Worm (Caenorhabditis elegans) whole organism, young adult: ENCODE data around the gene piki-1.

Experiments used
- C17E4.6 ChIP-seq: fragments of 200-800 bp; sonication (Bioruptor generic); IDR thresholded peaks from 2 replicates; pipeline ENCODE4 v1.3.6; 2022; ENCODE audit warnings: missing genetic modification reagents, missing genetic modification characterization, missing compliant biosample characterization
- F23B12.7 ChIP-seq: sonication (generic microtip); optimal IDR thresholded peaks from 2 replicates; lab custom pipeline; 2017; ENCODE audit warnings: missing genetic modification characterization, mild to moderate bottlenecking, missing compliant biosample characterization, antibody characterized with exemption, moderate library complexity; ENCODE audit not compliant: insufficient read depth
- F37B4.10 ChIP-seq: fragments of 200-800 bp; sonication (Bioruptor generic); IDR thresholded peaks from 2 replicates; pipeline ENCODE4 v1.3.6; 2022; ENCODE audit warnings: missing genetic modification characterization, missing compliant biosample characterization
- F52B5.7 ChIP-seq: sonication (generic microtip); optimal IDR thresholded peaks from 2 replicates; lab custom pipeline; 2016; ENCODE audit warnings: mild to moderate bottlenecking, missing genetic modification characterization, missing compliant biosample characterization
- F57C9.4 ChIP-seq: sonication (generic microtip); optimal IDR thresholded peaks from 2 replicates; lab custom pipeline; 2017; ENCODE audit warnings: mild to moderate bottlenecking, missing genetic modification characterization, missing compliant biosample characterization
- K12H6.12 ChIP-seq: fragments of 200-800 bp; sonication (Bioruptor generic); optimal IDR thresholded peaks from 2 replicates; lab custom pipeline; 2018; ENCODE audit warnings: mild to moderate bottlenecking, missing genetic modification characterization, missing compliant biosample characterization
- Y56A3A.18 ChIP-seq: fragments of 200-800 bp; sonication (Bioruptor generic); IDR thresholded peaks from 2 replicates; pipeline ENCODE4 v1.3.6; 2022; ENCODE audit warnings: missing genetic modification reagents, missing genetic modification characterization, missing compliant biosample characterization
- Y67H2A.10 ChIP-seq: fragments of 200-800 bp; sonication (Bioruptor generic); conservative IDR thresholded peaks from 2 replicates; pipeline ENCODE4 v1.3.6; 2022; ENCODE audit warnings: missing genetic modification reagents, missing genetic modification characterization, missing compliant biosample characterization
- Y95B8A.8 ChIP-seq: fragments of 200-800 bp; sonication (Bioruptor generic); IDR thresholded peaks from 2 replicates; pipeline ENCODE4 v1.3.6; 2022; ENCODE audit warnings: missing genetic modification reagents, missing genetic modification characterization, missing compliant biosample characterization
- attf-3 ChIP-seq: fragments of 200-800 bp; sonication (Bioruptor generic); conservative IDR thresholded peaks from 2 replicates; pipeline ENCODE4 v1.3.6; 2022; ENCODE audit warnings: missing genetic modification reagents, missing genetic modification characterization, missing compliant biosample characterization
- attf-6 ChIP-seq: fragments of 200-800 bp; sonication (Bioruptor generic); IDR thresholded peaks from 2 replicates; pipeline ENCODE4 v1.3.6; 2022; ENCODE audit warnings: missing genetic modification reagents, missing genetic modification characterization, missing compliant biosample characterization
- bed-2 ChIP-seq: fragments of 200-800 bp; sonication (Bioruptor generic); IDR thresholded peaks from 2 replicates; pipeline ENCODE4 v1.3.6; 2022; ENCODE audit warnings: missing genetic modification reagents, missing genetic modification characterization, missing compliant biosample characterization
- ccch-3 ChIP-seq: fragments of 200-800 bp; sonication (Bioruptor generic); optimal IDR thresholded peaks from 2 replicates; lab custom pipeline; 2018; ENCODE audit warnings: mild to moderate bottlenecking, missing genetic modification characterization, missing compliant biosample characterization
- ceh-100 ChIP-seq: fragments of 200-800 bp; sonication (Bioruptor generic); IDR thresholded peaks from 2 replicates; pipeline ENCODE4 v1.3.6; 2022; ENCODE audit warnings: missing genetic modification reagents, missing genetic modification characterization, missing compliant biosample characterization
- ceh-58 ChIP-seq: fragments of 200-800 bp; sonication (Bioruptor generic); IDR thresholded peaks from 2 replicates; pipeline ENCODE4 v1.3.6; 2022; ENCODE audit warnings: missing genetic modification characterization, missing compliant biosample characterization
- ceh-79 ChIP-seq: sonication (generic microtip); optimal IDR thresholded peaks from 2 replicates; lab custom pipeline; 2017; ENCODE audit warnings: mild to moderate bottlenecking, missing genetic modification characterization, missing compliant biosample characterization
- chd-7 ChIP-seq: sonication (generic microtip); optimal IDR thresholded peaks from 2 replicates; lab custom pipeline; 2016; ENCODE audit warnings: mild to moderate bottlenecking, missing genetic modification characterization, moderate library complexity, missing compliant biosample characterization
- die-1 ChIP-seq: sonication (generic microtip); optimal IDR thresholded peaks from 2 replicates; lab custom pipeline; 2016; ENCODE audit warnings: missing genotype, mild to moderate bottlenecking, missing genetic modification characterization, missing compliant biosample characterization
- dox-1 ChIP-seq: fragments of 200-800 bp; sonication (Bioruptor generic); IDR thresholded peaks from 2 replicates; pipeline ENCODE4 v1.3.6; 2022; ENCODE audit warnings: missing genetic modification reagents, missing genetic modification characterization, missing compliant biosample characterization
- dpl-1 ChIP-seq: fragments of 150-350 bp; optimal IDR thresholded peaks from 2 replicates; lab custom pipeline; 2014; ENCODE audit warnings: missing biosample characterization, missing genetic modification reagents, missing genetic modification characterization
- egl-18 ChIP-seq: fragments of 200-800 bp; sonication (Bioruptor generic); IDR thresholded peaks from 2 replicates; pipeline ENCODE4 v1.3.6; 2022; ENCODE audit warnings: missing genetic modification reagents, missing genetic modification characterization, missing compliant biosample characterization
- fkh-3 ChIP-seq: sonication (generic microtip); optimal IDR thresholded peaks from 2 replicates; lab custom pipeline; 2016; ENCODE audit warnings: mild to moderate bottlenecking, missing genetic modification characterization, missing compliant biosample characterization
- hmg-1.2 ChIP-seq: fragments of 200-800 bp; sonication (Bioruptor generic); IDR thresholded peaks from 2 replicates; pipeline ENCODE4 v1.3.6; 2022; ENCODE audit warnings: missing genetic modification reagents, missing genetic modification characterization, missing compliant biosample characterization
- hsf-1 ChIP-seq: fragments of 200-800 bp; sonication (Bioruptor generic); IDR thresholded peaks from 2 replicates; pipeline ENCODE4 v1.3.6; 2022; ENCODE audit warnings: missing genetic modification reagents, missing genetic modification characterization, missing compliant biosample characterization
- let-526 ChIP-seq: fragments of 200-800 bp; sonication (Bioruptor generic); IDR thresholded peaks from 2 replicates; pipeline ENCODE4 v1.3.6; 2022; ENCODE audit warnings: missing genetic modification reagents, missing genetic modification characterization, missing compliant biosample characterization
- let-607 ChIP-seq, 2 experiments: fragments of 200-800 bp in 1 of 2; sonication (Bioruptor generic) in 1 of 2; sonication (generic microtip) in 1 of 2; optimal IDR thresholded peaks; 2 replicates each; lab custom pipeline; 2016 to 2018; ENCODE audit warnings: mild to moderate bottlenecking in 2 of 2, missing compliant biosample characterization in 2 of 2, missing genetic modification characterization in 2 of 2, moderate library complexity in 2 of 2, missing genotype in 1 of 2
- lin-26 ChIP-seq: fragments of 200-800 bp; sonication (Bioruptor generic); IDR thresholded peaks from 2 replicates; pipeline ENCODE4 v1.3.6; 2022; ENCODE audit warnings: missing genetic modification reagents, missing genetic modification characterization, missing compliant biosample characterization
- lin-40 ChIP-seq: sonication (generic microtip); optimal IDR thresholded peaks from 2 replicates; lab custom pipeline; 2016; ENCODE audit warnings: missing genetic modification characterization, mild to moderate bottlenecking, missing compliant biosample characterization, missing genotype, missing genetic modification reagents
- lin-54 ChIP-seq: fragments of 200-800 bp; sonication (Bioruptor generic); optimal IDR thresholded peaks from 2 replicates; lab custom pipeline; 2018; ENCODE audit warnings: mild to moderate bottlenecking, missing genetic modification characterization, missing compliant biosample characterization
- lir-1 ChIP-seq: fragments of 200-800 bp; sonication (Bioruptor generic); conservative IDR thresholded peaks from 2 replicates; pipeline ENCODE4 v1.3.6; 2022; ENCODE audit warnings: missing genetic modification reagents, missing genetic modification characterization, missing compliant biosample characterization
- mcd-1 ChIP-seq: fragments of 200-800 bp; sonication (Bioruptor generic); IDR thresholded peaks from 2 replicates; pipeline ENCODE4 v1.3.6; 2022; ENCODE audit warnings: missing genetic modification reagents, missing genetic modification characterization, missing compliant biosample characterization
- nfyb-1 ChIP-seq: fragments of 200-800 bp; sonication (Bioruptor generic); IDR thresholded peaks from 2 replicates; pipeline ENCODE4 v1.3.6; 2022; ENCODE audit warnings: missing genetic modification reagents, missing genetic modification characterization, missing compliant biosample characterization
- nhr-27 ChIP-seq: fragments of 200-800 bp; sonication (Bioruptor generic); optimal IDR thresholded peaks from 2 replicates; lab custom pipeline; 2018; ENCODE audit warnings: mild to moderate bottlenecking, missing genetic modification characterization, moderate library complexity, missing compliant biosample characterization
- repo-1 ChIP-seq: sonication (generic microtip); optimal IDR thresholded peaks from 2 replicates; lab custom pipeline; 2017; ENCODE audit warnings: mild to moderate bottlenecking, missing genetic modification characterization, missing compliant biosample characterization
- sdz-38 ChIP-seq: sonication (generic microtip); optimal IDR thresholded peaks from 2 replicates; lab custom pipeline; 2016; ENCODE audit warnings: missing genotype, missing genetic modification characterization, missing compliant biosample characterization
- snpc-1.1 ChIP-seq: sonication (generic microtip); optimal IDR thresholded peaks from 2 replicates; lab custom pipeline; 2017; ENCODE audit warnings: missing genetic modification characterization, mild to moderate bottlenecking, missing compliant biosample characterization, antibody characterized with exemption, moderate library complexity, missing genotype, missing genetic modification reagents; ENCODE audit not compliant: insufficient read depth
- tbp1 ChIP-seq: fragments of 200-800 bp; sonication (Bioruptor generic); optimal IDR thresholded peaks from 2 replicates; lab custom pipeline; 2018; ENCODE audit warnings: mild to moderate bottlenecking, missing genetic modification characterization, missing compliant biosample characterization
- tlf-1 ChIP-seq: fragments of 200-800 bp; sonication (Bioruptor generic); optimal IDR thresholded peaks from 2 replicates; lab custom pipeline; 2018; ENCODE audit warnings: mild to moderate bottlenecking, missing genetic modification characterization, missing compliant biosample characterization
- zfh-2 ChIP-seq: fragments of 200-800 bp; sonication (Bioruptor generic); conservative IDR thresholded peaks from 2 replicates; pipeline ENCODE4 v1.3.6; 2022; ENCODE audit warnings: missing genetic modification reagents, missing genetic modification characterization, missing compliant biosample characterization
- zim-3 ChIP-seq: sonication (generic microtip); optimal IDR thresholded peaks from 2 replicates; lab custom pipeline; 2017; ENCODE audit warnings: mild to moderate bottlenecking, missing genetic modification characterization, moderate library complexity, missing compliant biosample characterization
- ztf-18 ChIP-seq: sonication (generic microtip); optimal IDR thresholded peaks from 2 replicates; lab custom pipeline; 2016; ENCODE audit warnings: missing genotype, mild to moderate bottlenecking, missing genetic modification characterization, missing compliant biosample characterization
- ztf-22 ChIP-seq: fragments of 200-800 bp; sonication (Bioruptor generic); optimal IDR thresholded peaks from 2 replicates; lab custom pipeline; 2018; ENCODE audit warnings: mild to moderate bottlenecking, missing genetic modification characterization, moderate library complexity, missing compliant biosample characterization
- ztf-25 ChIP-seq: fragments of 200-800 bp; sonication (Bioruptor generic); IDR thresholded peaks from 2 replicates; pipeline ENCODE4 v1.3.6; 2022; ENCODE audit warnings: missing genetic modification reagents, missing genetic modification characterization, missing compliant biosample characterization
- ztf-28 ChIP-seq: fragments of 200-800 bp; sonication (Bioruptor generic); IDR thresholded peaks from 2 replicates; pipeline ENCODE4 v1.3.6; 2022; ENCODE audit warnings: missing genetic modification reagents, missing genetic modification characterization, missing compliant biosample characterization

The piki-1 gene

ce11 chrX:15272925-15273324 is 26.7 kb upstream of the piki-1 start:
- no peak for TF ChIP-seq repo-1 (tag; lab: Kevin White, UChicago)
- no peak for TF ChIP-seq ceh-100 (GFP tag; lab: Robert Waterston, UW)
- TF ChIP-seq chd-7, result no peak
- TF ChIP-seq die-1 (tag; lab: Kevin White, UChicago), result no peak
- TF ChIP-seq ccch-3 (GFP tag; lab: Kevin White, UChicago), result no peak
- TF ChIP-seq attf-6 (GFP tag; lab: Robert Waterston, UW), result no peak
- TF ChIP-seq ztf-25 (GFP tag; lab: Robert Waterston, UW), result no peak
- TF ChIP-seq ceh-58 (GFP tag; lab: Robert Waterston, UW), result no peak
- TF ChIP-seq sdz-38 (tag; lab: Kevin White, UChicago), result no peak
- TF ChIP-seq hmg-1.2, result no peak
- no peak for TF ChIP-seq dox-1 (GFP tag; lab: Robert Waterston, UW)
- no peak for TF ChIP-seq dpl-1 (GFP tag; lab: Kevin White, UChicago)
- no peak for TF ChIP-seq F23B12.7 (tag; lab: Kevin White, UChicago)

DNA sequence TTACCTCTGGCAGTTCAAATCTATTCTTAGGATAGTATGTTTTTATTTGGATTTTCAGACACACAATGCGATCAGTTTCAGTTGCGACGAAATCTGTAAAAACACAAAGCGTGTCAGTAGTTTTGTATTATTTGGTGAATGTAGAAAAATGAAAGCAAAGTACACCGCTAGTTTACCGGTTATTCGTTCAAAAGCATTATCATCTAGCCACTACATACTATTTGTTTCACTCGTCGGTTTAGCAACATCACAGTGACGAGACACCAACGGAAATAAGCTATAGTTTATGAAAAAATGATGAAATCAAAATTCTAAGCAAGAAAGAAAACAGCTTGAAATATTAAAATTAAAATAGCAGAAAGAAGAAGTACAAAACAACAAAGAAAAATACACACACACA is 24.5 kb upstream of the piki-1 start:
- TF ChIP-seq zfh-2 (GFP tag; lab: Robert Waterston, UW) (no peak), zim-3 (no peak), F37B4.10 (GFP tag; lab: Robert Waterston, UW) (no peak), lin-40 (tag; lab: Kevin White, UChicago) (no peak), C17E4.6 (GFP tag; lab: Robert Waterston, UW) (no peak), Y95B8A.8 (no peak), ceh-100 (GFP tag; lab: Robert Waterston, UW) (no peak), let-607 (tag; optimal IDR thresholded peaks at IDR 0.05; lab: Kevin White, UChicago) (no peak), lin-54 (GFP tag; lab: Kevin White, UChicago) (no peak), Y56A3A.18 (GFP tag; lab: Robert Waterston, UW) (no peak), tbp1 (GFP tag; lab: Kevin White, UChicago) (no peak)

DNA sequence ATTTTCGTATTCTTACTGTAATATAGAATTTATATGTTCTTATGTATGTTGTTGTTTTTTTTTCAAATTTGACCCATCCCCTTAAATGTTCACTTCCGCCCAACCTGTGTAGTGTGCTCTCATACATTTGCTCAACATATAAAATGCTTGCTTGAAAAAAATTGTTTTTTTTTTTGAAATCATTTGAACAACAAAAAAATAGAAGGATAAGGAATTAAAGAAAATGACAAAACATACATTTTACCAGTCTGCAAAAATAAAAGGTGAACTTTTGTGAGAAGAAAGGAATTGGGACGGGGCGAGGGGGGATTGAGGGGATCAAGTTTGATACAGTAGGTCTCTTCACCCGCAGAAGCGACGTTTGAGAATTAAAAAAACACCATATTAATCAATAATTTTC is 22.3 kb upstream of the piki-1 start:
- TF ChIP-seq F52B5.7 (tag; lab: Kevin White, UChicago) (no peak), nhr-27 (tag; lab: Kevin White, UChicago) (no peak), K12H6.12 (tag; lab: Kevin White, UChicago) (no peak), tbp1 (GFP tag; lab: Kevin White, UChicago) (no peak), Y67H2A.10 (GFP tag; lab: Robert Waterston, UW) (no peak), ztf-22 (GFP tag; lab: Kevin White, UChicago) (no peak), lin-26 (GFP tag; lab: Robert Waterston, UW) (no peak), nfyb-1 (GFP tag; lab: Robert Waterston, UW) (no peak), lir-1 (GFP tag; lab: Robert Waterston, UW) (no peak), snpc-1.1 (tag; lab: Kevin White, UChicago) (no peak)

- TF ChIP-seq lir-1 (GFP tag; lab: Robert Waterston, UW) (no peak), F57C9.4 (tag; lab: Kevin White, UChicago) (no peak), egl-18 (GFP tag; lab: Robert Waterston, UW) (no peak), hsf-1 (GFP tag; lab: Robert Waterston, UW) (no peak), dpl-1 (GFP tag; lab: Kevin White, UChicago) (no peak), ztf-28 (GFP tag; lab: Robert Waterston, UW) (no peak), ztf-18 (tag; lab: Kevin White, UChicago) (no peak), bed-2 (GFP tag; lab: Robert Waterston, UW) (no peak), tlf-1 (no peak), ztf-25 (GFP tag; lab: Robert Waterston, UW) (no peak), attf-3 (GFP tag; lab: Robert Waterston, UW) (no peak), let-526 (GFP tag; lab: Robert Waterston, UW) (no peak), mcd-1 (no peak), fkh-3 (tag; lab: Kevin White, UChicago) (no peak), ceh-79 (tag; lab: Kevin White, UChicago) (no peak)
- TF ChIP-seq, all 124 proteins: peak for 0
Observed at ce11 chrX:15264593-15264992, 18.4 kb upstream of the piki-1 start.
